Worm (Caenorhabditis elegans) whole organism, L2 larva: Measurements from ENCODE around the gene F56A8.3.
"Not testable (repeated sequence)": the region's sequence is repeated elsewhere in the genome, so short reads cannot be mapped to it uniquely, and the experiment has no call there.

Source experiments
- C34F6.9 ChIP-seq: fragments of 150-350 bp; optimal IDR thresholded peaks from 2 replicates; lab custom pipeline; 2014; ENCODE audit warnings: missing biosample characterization, missing genetic modification characterization
- F13H6.1 ChIP-seq: sonication (generic microtip); optimal IDR thresholded peaks from 2 replicates; lab custom pipeline; 2016; ENCODE audit warnings: missing genetic modification characterization, missing compliant biosample characterization
- Y55F3AM.14 ChIP-seq: fragments of 200-800 bp; sonication (Bioruptor generic); optimal IDR thresholded peaks from 2 replicates; lab custom pipeline; 2018; ENCODE audit warnings: mild to moderate bottlenecking, missing genetic modification characterization, missing compliant biosample characterization
- alr-1 ChIP-seq: fragments of 150-350 bp; optimal IDR thresholded peaks from 2 replicates; lab custom pipeline; 2014; ENCODE audit warnings: missing biosample characterization, missing genetic modification characterization
- ama-1 ChIP-seq: fragments of 150-350 bp; optimal IDR thresholded peaks from 2 replicates; lab custom pipeline; 2018; ENCODE audit warnings: inconsistent platforms
- blmp-1 ChIP-seq: sonication (generic microtip); optimal IDR thresholded peaks from 2 replicates; lab custom pipeline; 2017; ENCODE audit warnings: missing genetic modification characterization, mild to moderate bottlenecking, missing compliant biosample characterization, antibody characterized with exemption, moderate library complexity; ENCODE audit not compliant: insufficient read depth
- ceh-16 ChIP-seq: fragments of 150-350 bp; optimal IDR thresholded peaks from 2 replicates; lab custom pipeline; 2014; ENCODE audit warnings: missing biosample characterization, missing genetic modification characterization
- crh-2 ChIP-seq: sonication (generic microtip); optimal IDR thresholded peaks from 2 replicates; lab custom pipeline; 2017; ENCODE audit warnings: missing biosample characterization, missing genetic modification characterization
- egl-27 ChIP-seq: sonication (generic microtip); optimal IDR thresholded peaks from 3 replicates; lab custom pipeline; 2017; ENCODE audit warnings: missing biosample characterization, missing genetic modification reagents, missing genetic modification characterization
- elt-1 ChIP-seq: fragments of 150-350 bp; optimal IDR thresholded peaks from 2 replicates; lab custom pipeline; 2014; ENCODE audit warnings: missing biosample characterization, missing genetic modification characterization
- fos-1 ChIP-seq: fragments of 150-350 bp; optimal IDR thresholded peaks from 2 replicates; lab custom pipeline; 2014; ENCODE audit warnings: missing biosample characterization, missing genetic modification characterization
- gmeb-1 ChIP-seq: fragments of 150-350 bp; optimal IDR thresholded peaks from 2 replicates; lab custom pipeline; 2014; ENCODE audit warnings: missing biosample characterization, missing genetic modification characterization
- lin-11 ChIP-seq: fragments of 150-350 bp; sonication (generic microtip); optimal IDR thresholded peaks from 2 replicates; lab custom pipeline; 2014; ENCODE audit warnings: missing biosample characterization, missing genetic modification characterization, inconsistent platforms, mixed read lengths
- lin-13 ChIP-seq: fragments of 150-350 bp; optimal IDR thresholded peaks from 2 replicates; lab custom pipeline; 2014; ENCODE audit warnings: missing biosample characterization, missing genetic modification reagents, missing genetic modification characterization
- lsy-2 ChIP-seq, 2 experiments: fragments of 150-350 bp in 1 of 2; sonication (generic microtip) in 1 of 2; optimal IDR thresholded peaks; 2 replicates each; lab custom pipeline; 2014 to 2017; ENCODE audit warnings: missing biosample characterization in 2 of 2, missing genetic modification characterization in 2 of 2
- mbf-1 ChIP-seq: sonication (generic microtip); optimal IDR thresholded peaks from 2 replicates; lab custom pipeline; 2017; ENCODE audit warnings: missing biosample characterization, missing genetic modification characterization
- nhr-10 ChIP-seq: sonication (generic microtip); optimal IDR thresholded peaks from 2 replicates; lab custom pipeline; 2017; ENCODE audit warnings: missing biosample characterization, missing genetic modification characterization
- nhr-11 ChIP-seq: fragments of 150-350 bp; optimal IDR thresholded peaks from 2 replicates; lab custom pipeline; 2014; ENCODE audit warnings: missing biosample characterization, missing genetic modification characterization
- nhr-12 ChIP-seq: fragments of 150-350 bp; optimal IDR thresholded peaks from 2 replicates; lab custom pipeline; 2014; ENCODE audit warnings: missing biosample characterization, missing genetic modification characterization
- nhr-23 ChIP-seq: fragments of 150-350 bp; optimal IDR thresholded peaks from 2 replicates; lab custom pipeline; 2014; ENCODE audit warnings: missing biosample characterization, missing genetic modification reagents, missing genetic modification characterization
- nhr-25 ChIP-seq: fragments of 150-350 bp; sonication (generic microtip); optimal IDR thresholded peaks from 3 replicates; lab custom pipeline; 2014; ENCODE audit warnings: missing biosample characterization, missing genetic modification characterization
- nhr-77 ChIP-seq: fragments of 150-350 bp; optimal IDR thresholded peaks from 2 replicates; lab custom pipeline; 2014; ENCODE audit warnings: missing biosample characterization, missing genetic modification characterization
- sem-4 ChIP-seq: fragments of 150-350 bp; optimal IDR thresholded peaks from 2 replicates; lab custom pipeline; 2014; ENCODE audit warnings: missing biosample characterization, missing genetic modification reagents, missing genetic modification characterization
- sma-3 ChIP-seq: sonication (generic microtip); optimal IDR thresholded peaks from 2 replicates; lab custom pipeline; 2016; ENCODE audit warnings: missing genetic modification reagents, missing genetic modification characterization, missing compliant biosample characterization
- sma-9 ChIP-seq, 2 experiments: fragments of 150-350 bp in 1 of 2; sonication (generic microtip) in 1 of 2; optimal IDR thresholded peaks; 2 replicates each; lab custom pipeline; 2014 to 2016; ENCODE audit warnings: missing genetic modification characterization in 2 of 2, mild to moderate bottlenecking in 1 of 2, missing biosample characterization in 1 of 2, missing compliant biosample characterization in 1 of 2, missing genetic modification reagents in 1 of 2, moderate library complexity in 1 of 2
- snpc-4 ChIP-seq: fragments of 150-350 bp; optimal IDR thresholded peaks from 2 replicates; lab custom pipeline; 2014; ENCODE audit warnings: missing biosample characterization, missing genetic modification characterization
- unc-55 ChIP-seq: fragments of 150-350 bp; sonication (generic microtip); optimal IDR thresholded peaks from 3 replicates; lab custom pipeline; 2014; ENCODE audit warnings: missing biosample characterization, missing genetic modification reagents, missing genetic modification characterization

F56A8.3 gene

ce11 chrIII:13292971-13293514 lies 36.4 kb downstream of the F56A8.3 start, which contains the start of gene set-25:
set-25 (minus strand) TSS chrIII:13293090.
- TF ChIP-seq sma-3 (GFP tag; lab: Kevin White, UChicago) (peak; percentile 8), lsy-2 (tag; optimal IDR thresholded peaks at IDR 0.05; lab: Kevin White, UChicago) (peak in 1 of 2 experiments; percentile 37)
- TF ChIP-seq, all 48 proteins: peak for 2; not testable (repeated sequence) for 46

ce11 chrIII:13296289-13296874 lies 39.7 kb downstream of the F56A8.3 start, which contains the start of gene npp-18:
npp-18 (plus strand) TSS chrIII:13296853.
- TF ChIP-seq sem-4 (tag; lab: Kevin White, UChicago) = peak; percentile 38
- TF ChIP-seq lin-13 (GFP tag; lab: Kevin White, UChicago) = peak; percentile 74
- peak; percentile 63 for TF ChIP-seq sma-9 (GFP tag; optimal IDR thresholded peaks at IDR 0.05; lab: Kevin White, UChicago)
- TF ChIP-seq sma-9 (tag; optimal IDR thresholded peaks at IDR 0.05; lab: Kevin White, UChicago) = not testable (repeated sequence)
- TF ChIP-seq F13H6.1 (tag; lab: Kevin White, UChicago) = peak; percentile 61
- peak; percentile 56 for TF ChIP-seq sma-3 (GFP tag; lab: Kevin White, UChicago)
- peak; percentile 51 for TF ChIP-seq C34F6.9 (tag; lab: Kevin White, UChicago)
- TF ChIP-seq fos-1 (tag; lab: Kevin White, UChicago) = peak; percentile 33
- peak; percentile 17 for TF ChIP-seq snpc-4 (tag; lab: Kevin White, UChicago)
- peak; percentile 45 for TF ChIP-seq blmp-1 (tag; lab: Kevin White, UChicago)
- peak in 1 of 2 experiments; percentile 77 for TF ChIP-seq lsy-2 (tag; optimal IDR thresholded peaks at IDR 0.05; lab: Kevin White, UChicago)
- peak; percentile 78 for TF ChIP-seq gmeb-1 (tag; lab: Kevin White, UChicago)
- peak; percentile 58 for TF ChIP-seq unc-55 (GFP tag; lab: Kevin White, UChicago)
- TF ChIP-seq crh-2 = peak; percentile 60

ce11 chrIII:13298722-13299431 lies 42.2 kb downstream of the F56A8.3 start, which contains the start of gene pgm-2:
pgm-2 (plus strand) TSS chrIII:13299378.
- TF ChIP-seq blmp-1 (tag; lab: Kevin White, UChicago) (no peak), nhr-25 (tag; lab: Kevin White, UChicago) (peak; percentile 16), fos-1 (tag; lab: Kevin White, UChicago) (peak; percentile 62), sma-3 (GFP tag; lab: Kevin White, UChicago) (peak; percentile 6), ceh-16 (tag; lab: Kevin White, UChicago) (peak; percentile 27)
- TF ChIP-seq, all 48 proteins: peak for 4

- TF ChIP-seq egl-27 (tag; lab: Kevin White, UChicago) (no peak), sem-4 (tag; lab: Kevin White, UChicago) (no peak), sma-9 (GFP tag; optimal IDR thresholded peaks at IDR 0.05; lab: Kevin White, UChicago) (no peak), sma-9 (tag; optimal IDR thresholded peaks at IDR 0.05; lab: Kevin White, UChicago) (no peak), nhr-11 (tag; lab: Kevin White, UChicago) (no peak), elt-1 (tag; lab: Kevin White, UChicago) (no peak), C34F6.9 (tag; lab: Kevin White, UChicago) (no peak), nhr-10 (tag; lab: Kevin White, UChicago) (no peak), alr-1 (no peak), Y55F3AM.14 (GFP tag; lab: Kevin White, UChicago) (no peak), mbf-1 (tag; lab: Kevin White, UChicago) (no peak), lin-11 (no peak), nhr-77 (tag; lab: Kevin White, UChicago) (no peak), nhr-12 (tag; lab: Kevin White, UChicago) (no peak)
Measured at ce11 chrIII:13301983-13302382, 45.3 kb downstream of the F56A8.3 start.

ce11 chrIII:13302578-13302977 lies 45.9 kb downstream of the F56A8.3 start:
- TF ChIP-seq nhr-23 (tag; lab: Kevin White, UChicago) = no peak
- no peak for TF ChIP-seq ama-1 (lab: Kevin White, UChicago)
